Worm (Caenorhabditis elegans) whole organism, L3 larva: ENCODE measurements around the gene kqt-1.

Experiments used
- ama-1 ChIP-seq: fragments of 150-350 bp; optimal IDR thresholded peaks from 2 replicates; lab custom pipeline; 2018
- ceh-82 ChIP-seq: fragments of 150-350 bp; optimal IDR thresholded peaks from 2 replicates; lab custom pipeline; 2014; ENCODE audit warnings: missing biosample characterization, missing genetic modification characterization
- snpc-4 ChIP-seq: fragments of 150-350 bp; optimal IDR thresholded peaks from 2 replicates; lab custom pipeline; 2014; ENCODE audit warnings: missing biosample characterization, missing genetic modification characterization

ce11 chrX:6591674-6592073 lies 27.1 kb upstream of the kqt-1 start:
- TF ChIP-seq ama-1 (lab: Kevin White, UChicago) (no peak), snpc-4 (tag; lab: Kevin White, UChicago) (no peak), ceh-82 (tag; lab: Kevin White, UChicago) (no peak)
